Fruit fly (Drosophila melanogaster): ENCODE measurements around the gene CG1265.

The CG1265 gene

dm6 chr3L:4292120-4292697 lies 37.6 kb downstream of the CG1265 start, which contains the start of the genes CG15012 and Fdx2 (continued):
- no peak for TF ChIP-seq H15 (GFP tag; IDR thresholded peaks at IDR 0.05)
- TF ChIP-seq otp (GFP tag; IDR thresholded peaks at IDR 0.05), result no peak
- no peak for TF ChIP-seq CG10565 (GFP tag; optimal IDR thresholded peaks at IDR 0.05)
- no peak for TF ChIP-seq CG4707 (GFP tag; optimal IDR thresholded peaks at IDR 0.05)
- TF ChIP-seq Stat92E (GFP tag; optimal IDR thresholded peaks at IDR 0.05), result no peak
- no peak for TF ChIP-seq Tbp (GFP tag; optimal IDR thresholded peaks at IDR 0.05)
- no peak for TF ChIP-seq CG12744 (GFP tag; optimal IDR thresholded peaks at IDR 0.05)
- no peak for TF ChIP-seq CG11456 (GFP tag; IDR thresholded peaks at IDR 0.05)
- peak; percentile 56; the same call in 1 of the 2 replicates for TF ChIP-seq CG13287 (GFP tag; IDR thresholded peaks at IDR 0.05; ENCODE audit: partially characterized antibody)
- peak; percentile 24 for TF ChIP-seq CG13775 (GFP tag; optimal IDR thresholded peaks at IDR 0.05)
- no peak for TF ChIP-seq cas (GFP tag; IDR thresholded peaks at IDR 0.05)
- TF ChIP-seq CG8944 (GFP tag; optimal IDR thresholded peaks at IDR 0.05), result peak; percentile 34
- TF ChIP-seq Deaf1 (tag; optimal IDR thresholded peaks at IDR 0.05), result peak; percentile 3
- TF ChIP-seq CG2678 (tag; optimal IDR thresholded peaks at IDR 0.05), result peak; percentile 21
- peak; percentile 27 for TF ChIP-seq sug (tag; optimal IDR thresholded peaks at IDR 0.05)
- TF ChIP-seq ttk (GFP tag; IDR thresholded peaks at IDR 0.05), result no peak
- TF ChIP-seq danr (GFP tag; IDR thresholded peaks at IDR 0.05), result no peak
- peak; percentile 34 for TF ChIP-seq Hsf (GFP tag; optimal IDR thresholded peaks at IDR 0.05)
- no peak for TF ChIP-seq hth (optimal IDR thresholded peaks at IDR 0.05)
- no peak for TF ChIP-seq mld (GFP tag; IDR thresholded peaks at IDR 0.05; ENCODE audit: partially characterized antibody)
- no peak for TF ChIP-seq insv (GFP tag; optimal IDR thresholded peaks at IDR 0.05)
- peak; percentile 8 for TF ChIP-seq slou (GFP tag; optimal IDR thresholded peaks at IDR 0.05)
- peak; percentile 33; the same call in 1 of the 2 replicates for TF ChIP-seq Dref (GFP tag; IDR thresholded peaks at IDR 0.05)
- TF ChIP-seq Myb (GFP tag; optimal IDR thresholded peaks at IDR 0.05), result peak; percentile 55
- TF ChIP-seq CG7745 (tag; optimal IDR thresholded peaks at IDR 0.05), result no peak
- no peak for TF ChIP-seq sens-2 (GFP tag; IDR thresholded peaks at IDR 0.05)
- TF ChIP-seq disco-r (GFP tag; optimal IDR thresholded peaks at IDR 0.05), result no peak
- no peak for TF ChIP-seq CG6683 (GFP tag; optimal IDR thresholded peaks at IDR 0.05)
- peak; percentile 93 for TF ChIP-seq YL-1 (GFP tag; optimal IDR thresholded peaks at IDR 0.05)
- no peak for TF ChIP-seq chm (GFP tag; IDR thresholded peaks at IDR 0.05)
- TF ChIP-seq fd3F (GFP tag; optimal IDR thresholded peaks at IDR 0.05), result no peak
- TF ChIP-seq BEAF-32 (GFP tag; optimal IDR thresholded peaks at IDR 0.05), result peak; percentile 46
- no peak for TF ChIP-seq Ada2b (GFP tag; IDR thresholded peaks at IDR 0.05)
- TF ChIP-seq grau (tag; optimal IDR thresholded peaks at IDR 0.05), result peak; percentile 41
- TF ChIP-seq zfh1 (GFP tag; IDR thresholded peaks at IDR 0.05), result peak; percentile 27; the same call in 1 of the 3 replicates
- peak; percentile 22 for TF ChIP-seq Abd-B (GFP tag; optimal IDR thresholded peaks at IDR 0.05)
- 0 out of 2 replicates have a peak, but pooled peaks have one; percentile 6 for TF ChIP-seq Ptx1 (GFP tag; IDR thresholded peaks at IDR 0.05)
- no peak for TF ChIP-seq CG11723 (GFP tag; optimal IDR thresholded peaks at IDR 0.05)
- TF ChIP-seq CG10209 (GFP tag; optimal IDR thresholded peaks at IDR 0.05), result no peak
- TF ChIP-seq CG18262 (tag; optimal IDR thresholded peaks at IDR 0.05), result peak; percentile 40
- no peak for TF ChIP-seq chn (GFP tag; optimal IDR thresholded peaks at IDR 0.05)
- TF ChIP-seq CG32532 (GFP tag; IDR thresholded peaks at IDR 0.05), result no peak; the same call in 1 of the 2 replicates
- TF ChIP-seq pum (GFP tag; optimal IDR thresholded peaks at IDR 0.05), result peak; percentile 11
- no peak; the same call in 1 of the 2 replicates for TF ChIP-seq onecut (GFP tag; IDR thresholded peaks at IDR 0.05)
- TF ChIP-seq ftz-f1 (GFP tag; optimal IDR thresholded peaks at IDR 0.05), result no peak
- TF ChIP-seq mirr (GFP tag; optimal IDR thresholded peaks at IDR 0.05), result no peak
- no peak for TF ChIP-seq ac (GFP tag; optimal IDR thresholded peaks at IDR 0.05)
- TF ChIP-seq CG7357 (GFP tag; IDR thresholded peaks at IDR 0.05), result peak; percentile 98
- no peak for TF ChIP-seq oc (tag; optimal IDR thresholded peaks at IDR 0.05)
- TF ChIP-seq CG1602 (GFP tag; optimal IDR thresholded peaks at IDR 0.05), result no peak
- TF ChIP-seq CG6813 (GFP tag; optimal IDR thresholded peaks at IDR 0.05), result no peak
